Worm (Caenorhabditis elegans) whole organism, L4 larva: ENCODE data around the gene M57.1.

Experiments
- ZK337.2 ChIP-seq: fragments of 200-800 bp; sonication (Bioruptor generic); IDR thresholded peaks from 2 replicates; pipeline ENCODE4 v1.3.6; 2022; ENCODE audit warnings: missing genetic modification reagents, missing genetic modification characterization, missing compliant biosample characterization
- aha-1 ChIP-seq: fragments of 150-350 bp; peaks from one replicate; lab custom pipeline; 2014; ENCODE audit warnings: missing biosample characterization, missing genetic modification characterization
- aly-2 ChIP-seq: sonication (generic microtip); optimal IDR thresholded peaks from 2 replicates; lab custom pipeline; 2018; ENCODE audit warnings: missing biosample characterization, missing genetic modification characterization
- attf-4 ChIP-seq: sonication (generic microtip); optimal IDR thresholded peaks from 3 replicates; lab custom pipeline; 2017; ENCODE audit warnings: missing biosample characterization, missing genetic modification characterization
- ctbp-1 ChIP-seq: fragments of 200-800 bp; sonication (Bioruptor generic); IDR thresholded peaks from 2 replicates; pipeline ENCODE4 v1.3.6; 2022; ENCODE audit warnings: missing genetic modification reagents, missing genetic modification characterization, missing compliant biosample characterization
- daf-12 ChIP-seq: fragments of 150-350 bp; optimal IDR thresholded peaks from 2 replicates; lab custom pipeline; 2014; ENCODE audit warnings: missing biosample characterization, missing genetic modification reagents, missing genetic modification characterization
- daf-19 ChIP-seq: fragments of 200-800 bp; sonication (Bioruptor generic); conservative IDR thresholded peaks from 2 replicates; pipeline ENCODE4 v1.3.6; 2022; ENCODE audit warnings: missing genetic modification characterization, missing compliant biosample characterization
- dpl-1 ChIP-seq: fragments of 150-350 bp; optimal IDR thresholded peaks from 2 replicates; lab custom pipeline; 2014; ENCODE audit warnings: missing biosample characterization, missing genetic modification reagents, missing genetic modification characterization
- dve-1 ChIP-seq: sonication (generic microtip); optimal IDR thresholded peaks from 2 replicates; lab custom pipeline; 2017; ENCODE audit warnings: antibody characterized with exemption, mild to moderate bottlenecking, missing genetic modification characterization, missing compliant biosample characterization; ENCODE audit not compliant: insufficient read depth
- fos-1 ChIP-seq: fragments of 150-350 bp; optimal IDR thresholded peaks from 2 replicates; lab custom pipeline; 2014; ENCODE audit warnings: missing biosample characterization, missing genetic modification characterization
- hif-1 ChIP-seq, 2 experiments: sonication (generic microtip); optimal IDR thresholded peaks; 2 replicates each; lab custom pipeline; 2016 to 2017; ENCODE audit warnings: missing compliant biosample characterization in 2 of 2, missing genetic modification characterization in 2 of 2, missing genetic modification reagents in 2 of 2, missing genotype in 2 of 2, mild to moderate bottlenecking in 1 of 2
- hlh-30 ChIP-seq: sonication (generic microtip); optimal IDR thresholded peaks from 2 replicates; lab custom pipeline; 2017; ENCODE audit warnings: antibody characterized with exemption, mild to moderate bottlenecking, missing genetic modification characterization, missing compliant biosample characterization; ENCODE audit not compliant: insufficient read depth
- lim-7 ChIP-seq: fragments of 200-800 bp; sonication (Bioruptor generic); IDR thresholded peaks from 2 replicates; pipeline ENCODE4 v1.3.6; 2022; ENCODE audit warnings: missing genetic modification characterization, missing compliant biosample characterization
- lin-29 ChIP-seq: fragments of 200-800 bp; sonication (Bioruptor generic); IDR thresholded peaks from 2 replicates; pipeline ENCODE4 v1.3.6; 2022; ENCODE audit warnings: missing genetic modification reagents, missing genetic modification characterization, missing compliant biosample characterization
- lin-38 ChIP-seq: fragments of 200-800 bp; sonication (Bioruptor generic); IDR thresholded peaks from 2 replicates; pipeline ENCODE4 v1.3.6; 2022; ENCODE audit warnings: missing genetic modification reagents, missing genetic modification characterization, missing compliant biosample characterization
- lin-39 ChIP-seq: fragments of 150-350 bp; optimal IDR thresholded peaks from 2 replicates; lab custom pipeline; 2014; ENCODE audit warnings: missing biosample characterization, missing genetic modification reagents, missing genetic modification characterization
- lsy-2 ChIP-seq, 2 experiments: fragments of 150-350 bp in 1 of 2; sonication (generic microtip) in 1 of 2; optimal IDR thresholded peaks; 2 replicates each; lab custom pipeline; 2014 to 2017; ENCODE audit warnings: missing biosample characterization in 2 of 2, missing genetic modification characterization in 2 of 2
- madf-9 ChIP-seq: fragments of 200-800 bp; sonication (Bioruptor generic); conservative IDR thresholded peaks from 2 replicates; pipeline ENCODE4 v1.3.6; 2022; ENCODE audit warnings: missing genetic modification reagents, missing genetic modification characterization, missing compliant biosample characterization
- mes-2 ChIP-seq: sonication (generic microtip); optimal IDR thresholded peaks from 2 replicates; lab custom pipeline; 2016; ENCODE audit warnings: missing genotype, mild to moderate bottlenecking, missing genetic modification characterization, missing compliant biosample characterization; ENCODE audit not compliant: poor library complexity, severe bottlenecking
- mxl-2 ChIP-seq: fragments of 200-800 bp; sonication (Bioruptor generic); conservative IDR thresholded peaks from 2 replicates; pipeline ENCODE4 v1.3.6; 2022; ENCODE audit warnings: missing genetic modification reagents, missing genetic modification characterization, missing compliant biosample characterization
- nhr-102 ChIP-seq: sonication (generic microtip); optimal IDR thresholded peaks from 2 replicates; lab custom pipeline; 2016; ENCODE audit warnings: mild to moderate bottlenecking, missing genetic modification characterization, moderate library complexity, missing compliant biosample characterization
- nhr-11 ChIP-seq: fragments of 150-350 bp; optimal IDR thresholded peaks from 2 replicates; lab custom pipeline; 2014; ENCODE audit warnings: missing biosample characterization, missing genetic modification characterization
- nhr-237 ChIP-seq: sonication (generic microtip); optimal IDR thresholded peaks from 2 replicates; lab custom pipeline; 2017; ENCODE audit warnings: missing biosample characterization, missing genetic modification characterization
- nhr-42 ChIP-seq: fragments of 200-800 bp; sonication (Bioruptor generic); IDR thresholded peaks from 2 replicates; pipeline ENCODE4 v1.3.6; 2022; ENCODE audit warnings: missing genetic modification characterization, missing compliant biosample characterization
- nhr-48 ChIP-seq: sonication (generic microtip); optimal IDR thresholded peaks from 2 replicates; lab custom pipeline; 2016; ENCODE audit warnings: mild to moderate bottlenecking, missing genetic modification characterization, missing compliant biosample characterization
- php-3 ChIP-seq: fragments of 200-800 bp; sonication (Bioruptor generic); IDR thresholded peaks from 2 replicates; pipeline ENCODE4 v1.3.6; 2022; ENCODE audit warnings: missing genetic modification reagents, missing genetic modification characterization, missing compliant biosample characterization
- sdz-12 ChIP-seq: fragments of 200-800 bp; sonication (Bioruptor generic); optimal IDR thresholded peaks from 2 replicates; lab custom pipeline; 2018; ENCODE audit warnings: mild to moderate bottlenecking, missing genetic modification characterization, missing compliant biosample characterization
- set-16 ChIP-seq: fragments of 200-800 bp; sonication (Bioruptor generic); IDR thresholded peaks from 2 replicates; pipeline ENCODE4 v1.3.6; 2022; ENCODE audit warnings: missing genetic modification reagents, missing genetic modification characterization, missing compliant biosample characterization
- spr-1 ChIP-seq: sonication (generic microtip); optimal IDR thresholded peaks from 2 replicates; lab custom pipeline; 2016; ENCODE audit warnings: mild to moderate bottlenecking, missing genetic modification characterization, missing compliant biosample characterization
- spr-3 ChIP-seq: fragments of 200-800 bp; sonication (Bioruptor generic); optimal IDR thresholded peaks from 2 replicates; lab custom pipeline; 2018; ENCODE audit warnings: mild to moderate bottlenecking, missing genetic modification characterization, missing compliant biosample characterization
- unc-62 ChIP-seq, 3 experiments: fragments of 150-350 bp in 1 of 3; sonication (generic microtip); optimal IDR thresholded peaks in 2 of 3; peaks in 1 of 3; 1 replicate in 1 of 3; 2 replicates in 2 of 3; lab custom pipeline; 2014 to 2017; ENCODE audit warnings: missing biosample characterization in 3 of 3, missing genetic modification characterization in 3 of 3, missing genetic modification reagents in 3 of 3, missing genotype in 1 of 3
- zip-2 ChIP-seq: fragments of 150-350 bp; optimal IDR thresholded peaks from 2 replicates; lab custom pipeline; 2014; ENCODE audit warnings: missing biosample characterization, missing genetic modification characterization
- ztf-11 ChIP-seq: fragments of 150-350 bp; optimal IDR thresholded peaks from 2 replicates; lab custom pipeline; 2014; ENCODE audit warnings: missing biosample characterization, missing genetic modification characterization

M57.1 gene

DNA sequence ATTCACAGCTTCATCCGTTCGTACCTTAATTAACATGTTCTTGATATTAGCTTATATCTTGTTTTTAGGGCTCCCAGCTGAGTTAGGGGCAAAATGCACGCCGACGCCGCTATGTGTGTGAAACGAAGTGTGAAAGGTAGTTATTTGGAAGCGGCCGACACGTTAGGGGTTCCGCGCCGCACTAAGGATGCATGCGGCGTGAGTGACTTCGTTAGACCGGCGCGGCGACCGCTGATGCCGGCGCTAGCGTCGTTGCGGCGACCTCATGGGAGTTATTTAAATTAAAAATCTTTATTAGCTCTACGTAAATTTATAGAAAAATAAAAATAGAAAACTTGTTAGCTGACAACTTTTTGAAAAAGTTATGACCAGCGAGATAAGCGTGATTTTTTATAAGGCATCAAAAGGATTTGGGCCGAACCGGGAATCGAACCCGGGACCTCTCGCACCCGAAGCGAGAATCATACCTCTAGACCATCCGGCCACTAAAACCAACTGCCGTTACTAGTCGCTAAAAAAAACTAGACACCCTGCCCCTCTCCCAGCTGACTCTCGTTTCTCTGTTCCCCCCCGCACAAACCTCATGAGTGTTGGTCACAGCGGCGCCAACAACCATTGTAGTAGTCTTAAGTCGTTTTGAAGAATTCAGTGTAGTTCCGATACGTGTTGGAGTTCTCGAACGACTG is 19.7 kb downstream of the M57.1 start (continued):
- peak; percentile 61 for TF ChIP-seq nhr-102 (tag; lab: Kevin White, UChicago)
- TF ChIP-seq fos-1: no peak
- no peak for TF ChIP-seq lsy-2 (tag; optimal IDR thresholded peaks at IDR 0.05; lab: Kevin White, UChicago)
- TF ChIP-seq daf-12 (tag; lab: Kevin White, UChicago): no peak
- TF ChIP-seq spr-1 (tag; lab: Kevin White, UChicago): peak; percentile 63
- no peak for TF ChIP-seq aly-2 (tag; lab: Kevin White, UChicago)
- no peak for TF ChIP-seq ztf-11 (tag; lab: Kevin White, UChicago)
- peak; percentile 45 for TF ChIP-seq nhr-48 (tag; lab: Kevin White, UChicago)
- peak; percentile 90 for TF ChIP-seq lim-7 (GFP tag; lab: Robert Waterston, UW)
- peak in 1 of 2 experiments; percentile 15 for TF ChIP-seq hif-1 (tag; optimal IDR thresholded peaks at IDR 0.05; lab: Kevin White, UChicago)
- peak; percentile 23 for TF ChIP-seq sdz-12
- no peak for TF ChIP-seq ZK337.2
- TF ChIP-seq php-3 (GFP tag; lab: Robert Waterston, UW): no peak
- TF ChIP-seq, all 104 proteins: peak for 57

DNA sequence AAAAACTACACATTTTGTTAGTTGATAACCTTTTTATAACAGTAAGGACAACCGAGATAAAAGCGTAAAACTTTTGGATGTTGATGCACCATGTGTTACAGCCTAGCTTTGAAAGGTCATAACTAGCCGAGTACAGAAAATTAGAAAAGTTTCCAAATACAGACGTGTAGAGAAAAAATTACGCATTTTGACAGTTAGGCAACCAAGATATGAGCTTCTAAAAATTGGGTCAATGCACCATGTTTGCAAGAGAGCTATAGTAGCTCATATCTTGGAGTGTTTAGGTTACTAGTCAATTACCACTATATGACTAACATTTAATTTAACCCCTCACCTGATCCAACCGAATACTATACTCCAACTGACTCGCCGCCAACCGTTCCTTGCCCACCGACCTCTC is 20.7 kb downstream of the M57.1 start:
- TF ChIP-seq mes-2 (tag; lab: Kevin White, UChicago) (no peak), hlh-30 (tag; lab: Kevin White, UChicago) (no peak), unc-62 (GFP tag; optimal IDR thresholded peaks at IDR 0.05 in 1 of 2; lab: Kevin White, UChicago) (peak in 1 of 2 experiments; percentile 90), unc-62 (tag; optimal IDR thresholded peaks at IDR 0.05; lab: Kevin White, UChicago) (no peak), nhr-237 (tag; lab: Kevin White, UChicago) (no peak)

DNA sequence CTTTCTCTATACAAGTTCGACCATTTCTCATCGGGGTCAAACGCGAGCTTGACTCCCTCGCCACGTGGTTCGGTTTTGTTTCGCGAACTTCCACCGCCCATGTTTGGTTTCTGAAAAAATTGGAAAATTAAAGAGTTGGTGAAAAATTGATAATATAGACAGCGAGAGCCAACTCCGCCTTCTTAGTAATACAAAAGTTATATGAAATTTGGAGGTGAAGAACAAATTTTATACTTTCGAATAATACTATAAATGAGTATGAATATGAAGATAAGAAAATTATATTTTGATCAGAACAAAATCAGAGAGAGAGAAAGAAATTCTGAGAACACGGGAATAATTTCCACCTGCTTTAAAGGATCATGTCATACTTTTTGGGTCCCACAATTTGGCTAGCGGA is 25.1 kb downstream of the M57.1 start, which contains the start of gene osm-9:
Gene osm-9, minus strand, starts transcription at position 101 of the 400 bp plus-strand sequence.
- TF ChIP-seq zip-2 (no peak), dve-1 (tag; lab: Kevin White, UChicago) (no peak), lin-38 (GFP tag; lab: Robert Waterston, UW) (no peak), spr-1 (tag; lab: Kevin White, UChicago) (no peak), unc-62 (GFP tag; optimal IDR thresholded peaks at IDR 0.05 in 1 of 2; lab: Kevin White, UChicago) (no peak), unc-62 (tag; optimal IDR thresholded peaks at IDR 0.05; lab: Kevin White, UChicago) (no peak), ctbp-1 (GFP tag; lab: Robert Waterston, UW) (no peak)

DNA sequence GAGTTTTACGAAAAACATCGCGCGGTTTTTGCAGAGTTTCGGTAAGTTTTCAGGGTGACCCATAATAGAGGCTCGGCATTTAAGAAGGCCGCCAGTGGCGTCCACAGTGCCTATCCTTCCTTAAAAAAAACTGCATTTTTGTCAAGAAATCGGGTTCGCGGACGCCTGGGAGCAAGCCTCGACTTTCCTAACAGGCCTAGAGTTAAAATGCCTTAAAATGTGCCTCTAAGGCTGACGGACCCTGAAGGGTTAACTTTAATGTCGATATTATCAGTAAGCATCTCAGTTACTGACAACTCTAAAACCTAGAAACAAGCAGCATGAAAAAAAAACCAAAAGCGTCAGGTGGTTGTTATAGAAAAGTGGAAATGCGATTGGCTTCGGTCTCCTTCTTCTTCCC is 26.9 kb downstream of the M57.1 start:
- TF ChIP-seq aha-1 (tag; lab: Kevin White, UChicago): peak; percentile 93
- TF ChIP-seq madf-9 (GFP tag; lab: Robert Waterston, UW): no peak

DNA sequence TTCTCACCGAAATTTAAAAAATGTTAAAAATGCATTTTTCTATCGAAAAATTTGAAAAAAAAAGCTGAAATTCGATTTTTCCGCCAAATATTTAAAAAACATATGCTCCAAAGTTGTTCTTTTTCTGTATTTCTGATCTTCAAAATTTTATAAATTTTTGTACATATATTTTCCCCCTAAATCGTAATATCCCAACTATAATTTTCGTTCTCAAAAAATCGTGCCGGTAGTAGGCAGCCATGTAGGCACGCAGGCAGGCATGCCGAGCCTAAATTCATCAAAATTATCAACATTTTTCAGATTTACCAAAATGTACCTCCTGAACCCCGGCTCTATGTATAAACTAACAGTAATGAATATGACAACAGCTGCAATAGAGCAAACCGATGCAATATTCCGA is 32.6 kb downstream of the M57.1 start, which contains the start of gene sre-5:
Gene sre-5, plus strand, starts transcription at position 301 of the 400 bp plus-strand sequence.
- TF ChIP-seq dpl-1: no peak
- TF ChIP-seq ztf-11 (tag; lab: Kevin White, UChicago): no peak
- TF ChIP-seq lin-29 (GFP tag; lab: Robert Waterston, UW): no peak
- TF ChIP-seq nhr-11: no peak
- TF ChIP-seq aha-1 (tag; lab: Kevin White, UChicago): peak; percentile 12
- TF ChIP-seq nhr-42: no peak
- no peak for TF ChIP-seq daf-19
- no peak for TF ChIP-seq spr-3 (GFP tag; lab: Kevin White, UChicago)

DNA sequence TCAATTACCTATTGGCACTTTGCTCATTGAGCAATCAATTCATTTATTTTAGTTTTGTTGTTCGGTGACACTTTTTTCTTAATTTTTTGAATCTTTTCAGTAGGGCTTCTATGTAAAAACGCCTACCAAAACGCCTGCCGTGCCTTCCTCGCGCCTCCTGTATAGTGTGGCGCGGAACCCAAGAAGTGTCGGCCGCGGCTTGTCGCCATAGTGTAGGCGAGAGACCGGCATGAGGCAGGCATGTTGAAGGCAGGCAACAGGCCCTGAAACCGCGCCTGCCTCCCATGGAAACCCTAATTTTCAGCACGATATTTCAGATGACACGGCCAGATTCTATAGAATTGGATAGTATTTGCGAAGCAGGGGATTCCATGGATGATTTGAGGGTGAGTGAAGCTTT is 36.3 kb downstream of the M57.1 start, which contains the start of gene otpl-1:
Gene otpl-1, plus strand, starts transcription at position 372 of the 400 bp plus-strand sequence.
- TF ChIP-seq set-16 (GFP tag; lab: Robert Waterston, UW) (peak; percentile 47; the same call in 1 of the 2 replicates), mxl-2 (GFP tag; lab: Robert Waterston, UW) (no peak), lin-39 (no peak), attf-4 (tag; lab: Kevin White, UChicago) (no peak)
